Fruit fly (Drosophila melanogaster) whole organism, prepupa: Measurements from ENCODE around the gene CG7992.

Source experiments
- CG10669 ChIP-seq: fragments of 200-800 bp; sonication (Bioruptor generic); optimal IDR thresholded peaks from 3 replicates; lab custom pipeline; 2018; ENCODE audit warnings: missing biosample characterization, mild to moderate bottlenecking, missing genetic modification characterization, moderate library complexity
- CG11902 ChIP-seq: fragments of 200-800 bp; sonication (Bioruptor generic); optimal IDR thresholded peaks from 3 replicates; lab custom pipeline; 2016; ENCODE audit warnings: missing biosample characterization, missing genetic modification characterization
- Hr38 ChIP-seq: sonication (Bioruptor generic); optimal IDR thresholded peaks from 2 replicates; lab custom pipeline; 2016; ENCODE audit warnings: missing biosample characterization, missing genetic modification characterization
- Smox ChIP-seq: fragments of 200-800 bp; sonication (Bioruptor generic); optimal IDR thresholded peaks from 3 replicates; lab custom pipeline; 2016; ENCODE audit warnings: missing biosample characterization, missing genetic modification characterization
- Sox15 ChIP-seq: fragments of 200-800 bp; sonication (Bioruptor generic); optimal IDR thresholded peaks from 3 replicates; lab custom pipeline; 2016; ENCODE audit warnings: missing biosample characterization, missing genetic modification characterization

DNA sequence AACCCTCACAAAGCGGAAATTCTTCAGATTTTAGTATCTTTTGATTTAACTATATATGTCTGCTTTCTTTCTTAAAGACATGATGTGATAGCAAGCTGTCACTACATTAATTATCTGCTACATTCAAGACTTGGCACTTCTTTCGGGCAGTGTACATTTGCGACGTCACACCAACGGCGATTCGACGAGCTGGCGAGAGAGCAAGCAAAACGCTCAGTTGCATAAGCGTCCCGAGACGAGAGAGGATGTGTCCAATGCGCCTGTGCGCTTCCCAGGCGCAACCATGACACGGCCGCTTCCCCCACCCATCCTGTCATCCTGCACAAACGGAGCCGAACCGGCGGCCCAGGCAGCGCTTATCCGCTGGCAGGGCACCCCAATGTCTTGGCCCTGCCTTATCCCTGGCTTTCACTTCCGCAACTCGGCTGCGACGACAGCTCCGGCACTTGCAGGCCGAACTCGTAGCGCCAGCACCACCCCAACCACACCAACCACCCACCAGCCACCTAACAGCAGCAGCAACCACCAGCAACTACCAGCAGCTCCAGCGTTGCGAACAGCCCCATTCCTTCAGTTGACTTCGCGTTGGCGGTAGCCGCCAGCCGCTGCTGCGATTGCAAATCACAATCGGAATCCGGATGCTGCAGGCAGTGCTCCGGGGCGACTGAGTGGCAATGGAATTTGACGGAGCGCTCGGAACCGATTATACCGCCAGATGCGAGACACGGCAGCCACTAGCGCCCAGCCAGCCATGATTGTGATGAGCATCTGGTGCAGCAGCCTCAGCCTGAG lies 1.6 kb upstream of the CG7992 start, which contains the start of gene Hs3st-B:
- TF ChIP-seq CG11902 (GFP tag; lab: Kevin White, UChicago) (no peak), Smox (GFP tag; lab: Kevin White, UChicago) (no peak), Sox15 (GFP tag; lab: Kevin White, UChicago) (no peak), CG10669 (no peak), Hr38 (GFP tag; lab: Kevin White, UChicago) (no peak)
